Fruit fly (Drosophila melanogaster) whole organism: ENCODE results near the gene cype.
A peak's percentile ranks its signal among the peaks of the same experiment; 100 is the strongest.

Experiments
- CG8478 ChIP-seq: fragments of >200 bp; optimal IDR thresholded peaks from 2 replicates; lab custom pipeline; 2018; ENCODE audit warnings: inconsistent platforms
- Dll ChIP-seq: fragments of >200 bp; optimal IDR thresholded peaks from 2 replicates; lab custom pipeline; 2017
- EcR ChIP-seq, 2 experiments: fragments of >200 bp; optimal IDR thresholded peaks; 2 replicates each; lab custom pipeline; 2017; ENCODE audit warnings: missing biosample characterization in 2 of 2, missing genetic modification characterization in 2 of 2, missing genetic modification reagents in 2 of 2
- pan ChIP-seq: fragments of >200 bp; optimal IDR thresholded peaks from 2 replicates; lab custom pipeline; 2017
- psq ChIP-seq: fragments of >200 bp; optimal IDR thresholded peaks from 2 replicates; lab custom pipeline; 2017
- usp ChIP-seq: fragments of >200 bp; optimal IDR thresholded peaks from 2 replicates; lab custom pipeline; 2017; ENCODE audit warnings: missing biosample characterization, missing genetic modification characterization, mixed read lengths

dm6 chr2L:5294392-5295244, 32.4 kb upstream of the cype start:
- TF ChIP-seq pan (lab: Kevin White, UChicago) (no peak), CG8478 (lab: Kevin White, UChicago) (no peak), psq (lab: Kevin White, UChicago) (no peak), EcR (GFP tag; optimal IDR thresholded peaks at IDR 0.05; lab: Kevin White, UChicago) (peak; percentile 72 to 75), Dll (lab: Kevin White, UChicago) (no peak), usp (no peak)
